Fruit fly (Drosophila melanogaster) whole organism, embryonic: ENCODE data around the gene CG6972.

ENCODE experiments used
- Blimp-1 ChIP-seq: fragments of 200-800 bp; sonication (Bioruptor generic); optimal IDR thresholded peaks from 3 replicates; lab custom pipeline; 2018; ENCODE audit warnings: missing biosample characterization, missing genetic modification characterization, mild to moderate bottlenecking, moderate library complexity, missing genetic modification reagents
- CG10209 ChIP-seq: fragments of 200-800 bp; sonication (Bioruptor generic); optimal IDR thresholded peaks from 3 replicates; lab custom pipeline; 2017; ENCODE audit warnings: missing biosample characterization, mild to moderate bottlenecking, missing genetic modification characterization, missing genetic modification reagents
- CG1024 ChIP-seq: fragments of 200-800 bp; sonication (Bioruptor generic); IDR thresholded peaks from 2 replicates; pipeline ENCODE4 v1.3.6; 2022; ENCODE audit warnings: missing biosample characterization, missing genetic modification characterization
- CG10462 ChIP-seq: fragments of 200-800 bp; sonication (Bioruptor generic); optimal IDR thresholded peaks from 2 replicates; lab custom pipeline; 2016; ENCODE audit warnings: missing biosample characterization, missing genetic modification characterization
- CG11093 ChIP-seq: fragments of 200-800 bp; sonication (Bioruptor generic); IDR thresholded peaks from 3 replicates; pipeline ENCODE4 v1.3.6; 2022; ENCODE audit warnings: missing biosample characterization, missing genetic modification characterization
- CG11398 ChIP-seq: fragments of 200-800 bp; sonication (Bioruptor generic); optimal IDR thresholded peaks from 2 replicates; lab custom pipeline; 2016; ENCODE audit warnings: missing biosample characterization, missing genetic modification characterization
- CG11456 ChIP-seq: fragments of 200-800 bp; sonication (Bioruptor generic); IDR thresholded peaks from 3 replicates; pipeline ENCODE4 v1.3.6; 2022; ENCODE audit warnings: missing biosample characterization, missing genetic modification characterization
- CG12236 ChIP-seq: fragments of 200-800 bp; sonication (Bioruptor generic); optimal IDR thresholded peaks from 2 replicates; lab custom pipeline; 2016; ENCODE audit warnings: missing biosample characterization, missing genetic modification characterization
- CG12942 ChIP-seq: fragments of 200-800 bp; sonication (Bioruptor generic); optimal IDR thresholded peaks from 3 replicates; lab custom pipeline; 2016; ENCODE audit warnings: missing biosample characterization, missing genetic modification characterization
- CG13775 ChIP-seq: fragments of 200-800 bp; sonication (Bioruptor generic); optimal IDR thresholded peaks from 3 replicates; lab custom pipeline; 2017; ENCODE audit warnings: missing biosample characterization, mild to moderate bottlenecking, missing genetic modification characterization
- CG14667 ChIP-seq: fragments of 200-800 bp; sonication (Bioruptor generic); IDR thresholded peaks from 2 replicates; pipeline ENCODE4 v1.3.6; 2022; ENCODE audit warnings: missing biosample characterization, missing genetic modification characterization
- CG15479 ChIP-seq: fragments of 200-800 bp; sonication (Bioruptor generic); optimal IDR thresholded peaks from 3 replicates; lab custom pipeline; 2019; ENCODE audit warnings: missing biosample characterization, mild to moderate bottlenecking, missing genetic modification characterization, moderate library complexity
- CG1602 ChIP-seq: fragments of 200-800 bp; sonication (Bioruptor generic); optimal IDR thresholded peaks from 3 replicates; lab custom pipeline; 2016; ENCODE audit warnings: missing biosample characterization, missing genetic modification characterization
- CG2120 ChIP-seq: fragments of 200-800 bp; sonication (Bioruptor generic); optimal IDR thresholded peaks from 3 replicates; lab custom pipeline; 2016; ENCODE audit warnings: missing biosample characterization, missing genetic modification characterization
- CG31365 ChIP-seq: fragments of 200-800 bp; sonication (Bioruptor generic); optimal IDR thresholded peaks from 2 replicates; lab custom pipeline; 2018; ENCODE audit warnings: missing biosample characterization, mild to moderate bottlenecking, missing genetic modification characterization
- CG34224 ChIP-seq: fragments of 200-800 bp; sonication (Bioruptor generic); IDR thresholded peaks from 3 replicates; pipeline ENCODE4 v1.3.6; 2022; ENCODE audit warnings: missing biosample characterization, missing genetic modification characterization; ENCODE audit not compliant: partially characterized antibody
- CG9215 ChIP-seq: fragments of 200-800 bp; sonication (Bioruptor generic); IDR thresholded peaks from 2 replicates; pipeline ENCODE4 v1.3.6; 2022; ENCODE audit warnings: missing biosample characterization, missing genetic modification characterization
- CG9609 ChIP-seq: fragments of 200-800 bp; sonication (Bioruptor generic); optimal IDR thresholded peaks from 3 replicates; lab custom pipeline; 2016; ENCODE audit warnings: missing biosample characterization, missing genetic modification characterization
- Deaf1 ChIP-seq: fragments of 200-800 bp; optimal IDR thresholded peaks from 3 replicates; lab custom pipeline; 2019; ENCODE audit warnings: missing biosample characterization, mild to moderate bottlenecking, missing genetic modification characterization, moderate library complexity
- Dip3 ChIP-seq: fragments of 200-800 bp; sonication (Bioruptor generic); optimal IDR thresholded peaks from 3 replicates; lab custom pipeline; 2016; ENCODE audit warnings: missing biosample characterization, missing genetic modification characterization
- E2f2 ChIP-seq: fragments of 200-800 bp; sonication (Bioruptor generic); IDR thresholded peaks from 2 replicates; pipeline ENCODE4 v1.3.6; 2022; ENCODE audit warnings: missing biosample characterization, missing genetic modification characterization
- Fer2 ChIP-seq: fragments of 200-800 bp; sonication (Bioruptor generic); optimal IDR thresholded peaks from 2 replicates; lab custom pipeline; 2018; ENCODE audit warnings: missing biosample characterization, mild to moderate bottlenecking, missing genetic modification characterization, moderate library complexity
- Fer3 ChIP-seq: fragments of 200-800 bp; sonication (Bioruptor generic); optimal IDR thresholded peaks from 2 replicates; lab custom pipeline; 2018; ENCODE audit warnings: missing biosample characterization, mild to moderate bottlenecking, missing genetic modification characterization, moderate library complexity
- H2.0 ChIP-seq: fragments of 200-800 bp; sonication (Bioruptor generic); IDR thresholded peaks from 2 replicates; pipeline ENCODE4 v1.3.6; 2022; ENCODE audit warnings: missing biosample characterization, missing genetic modification characterization
- HLHmδ ChIP-seq: fragments of 200-800 bp; sonication (Bioruptor generic); optimal IDR thresholded peaks from 2 replicates; lab custom pipeline; 2018; ENCODE audit warnings: missing biosample characterization, mild to moderate bottlenecking, missing genetic modification characterization, moderate library complexity
- Hmx ChIP-seq: fragments of 200-800 bp; sonication (Bioruptor generic); optimal IDR thresholded peaks from 2 replicates; lab custom pipeline; 2016; ENCODE audit warnings: missing biosample characterization, missing genetic modification characterization
- Hr3 ChIP-seq: fragments of 200-800 bp; sonication (Bioruptor generic); optimal IDR thresholded peaks from 3 replicates; lab custom pipeline; 2016; ENCODE audit warnings: missing biosample characterization, missing genetic modification characterization
- Myb ChIP-seq: fragments of 200-800 bp; sonication (Bioruptor generic); optimal IDR thresholded peaks from 2 replicates; lab custom pipeline; 2016; ENCODE audit warnings: missing biosample characterization, missing genetic modification characterization
- Ptx1 ChIP-seq: fragments of 200-800 bp; sonication (Bioruptor generic); IDR thresholded peaks from 2 replicates; pipeline ENCODE4 v1.3.6; 2022; ENCODE audit warnings: missing biosample characterization, missing genetic modification characterization
- Six4 ChIP-seq: fragments of 200-800 bp; sonication (Bioruptor generic); optimal IDR thresholded peaks from 2 replicates; lab custom pipeline; 2016; ENCODE audit warnings: missing biosample characterization, missing genetic modification characterization
- Vsx1 ChIP-seq: fragments of 200-800 bp; sonication (Bioruptor generic); optimal IDR thresholded peaks from 2 replicates; lab custom pipeline; 2017; ENCODE audit warnings: missing biosample characterization, mild to moderate bottlenecking, missing genetic modification characterization, missing genetic modification reagents
- bbx ChIP-seq: fragments of 200-800 bp; sonication (Bioruptor generic); IDR thresholded peaks from 2 replicates; pipeline ENCODE4 v1.3.6; 2022; ENCODE audit warnings: missing biosample characterization, missing genetic modification characterization; ENCODE audit not compliant: partially characterized antibody
- br ChIP-seq: fragments of >200 bp; optimal IDR thresholded peaks from 2 replicates; lab custom pipeline; 2017
- cg ChIP-seq: fragments of 200-800 bp; sonication (Bioruptor generic); optimal IDR thresholded peaks from 3 replicates; lab custom pipeline; 2019; ENCODE audit warnings: missing biosample characterization, mild to moderate bottlenecking, missing genetic modification characterization, moderate library complexity
- chif ChIP-seq, 2 experiments: fragments of 200-800 bp; sonication (Bioruptor generic); optimal IDR thresholded peaks; 3 replicates each; lab custom pipeline; 2016; ENCODE audit warnings: missing biosample characterization in 2 of 2, missing genetic modification characterization in 2 of 2
- chm ChIP-seq: fragments of 200-800 bp; sonication (Bioruptor generic); IDR thresholded peaks from 2 replicates; pipeline ENCODE4 v1.3.6; 2022; ENCODE audit warnings: missing biosample characterization, missing genetic modification characterization
- corto ChIP-seq: fragments of 200-800 bp; sonication (Bioruptor generic); optimal IDR thresholded peaks from 2 replicates; lab custom pipeline; 2016; ENCODE audit warnings: missing biosample characterization, mild to moderate bottlenecking, missing genetic modification characterization, moderate library complexity
- cwo ChIP-seq: fragments of 200-800 bp; sonication (Bioruptor generic); optimal IDR thresholded peaks from 3 replicates; lab custom pipeline; 2017; ENCODE audit warnings: missing biosample characterization, missing genetic modification characterization, mild to moderate bottlenecking, moderate library complexity, missing genetic modification reagents
- fd64A ChIP-seq: fragments of 200-800 bp; sonication (Bioruptor generic); optimal IDR thresholded peaks from 3 replicates; lab custom pipeline; 2018; ENCODE audit warnings: missing biosample characterization, mild to moderate bottlenecking, missing genetic modification characterization
- gt ChIP-seq: fragments of 200-800 bp; sonication (Bioruptor generic); IDR thresholded peaks from 2 replicates; pipeline ENCODE4 v1.3.6; 2022; ENCODE audit warnings: missing biosample characterization, missing genetic modification characterization
- kay ChIP-seq: fragments of 200-800 bp; sonication (Bioruptor generic); optimal IDR thresholded peaks from 2 replicates; lab custom pipeline; 2016; ENCODE audit warnings: missing biosample characterization, missing genetic modification characterization
- kni ChIP-seq: fragments of 200-800 bp; sonication (Bioruptor generic); optimal IDR thresholded peaks from 3 replicates; lab custom pipeline; 2017; ENCODE audit warnings: mild to moderate bottlenecking, missing biosample characterization, missing genetic modification reagents, missing genetic modification characterization
- nau ChIP-seq: fragments of 200-800 bp; sonication (Bioruptor generic); optimal IDR thresholded peaks from 3 replicates; lab custom pipeline; 2017; ENCODE audit warnings: missing biosample characterization, mild to moderate bottlenecking, missing genetic modification characterization, missing genetic modification reagents
- pzg ChIP-seq: fragments of 200-800 bp; sonication (Bioruptor generic); optimal IDR thresholded peaks from 3 replicates; lab custom pipeline; 2018; ENCODE audit warnings: missing biosample characterization, mild to moderate bottlenecking, missing genetic modification characterization, moderate library complexity
- repo ChIP-seq: fragments of 200-800 bp; sonication (Bioruptor generic); optimal IDR thresholded peaks from 2 replicates; lab custom pipeline; 2016; ENCODE audit warnings: missing biosample characterization, missing genetic modification characterization
- rib ChIP-seq: fragments of 200-800 bp; sonication (Bioruptor generic); IDR thresholded peaks from 2 replicates; pipeline ENCODE4 v1.3.6; 2022; ENCODE audit warnings: missing biosample characterization, missing genetic modification characterization
- ro ChIP-seq: fragments of 200-800 bp; sonication (Bioruptor generic); IDR thresholded peaks from 2 replicates; pipeline ENCODE4 v1.3.6; 2022; ENCODE audit warnings: missing biosample characterization, missing genetic modification characterization
- sna ChIP-seq: fragments of 200-800 bp; sonication (Bioruptor generic); IDR thresholded peaks from 2 replicates; pipeline ENCODE4 v1.3.6; 2022; ENCODE audit warnings: missing biosample characterization, missing genetic modification characterization; ENCODE audit not compliant: partially characterized antibody
- tap ChIP-seq: fragments of 200-800 bp; optimal IDR thresholded peaks from 3 replicates; lab custom pipeline; 2019; ENCODE audit warnings: missing biosample characterization, mild to moderate bottlenecking, missing genetic modification characterization, moderate library complexity
- wor ChIP-seq: fragments of 200-800 bp; sonication (Bioruptor generic); IDR thresholded peaks from 2 replicates; pipeline ENCODE4 v1.3.6; 2022; ENCODE audit warnings: missing biosample characterization, missing genetic modification characterization

Gene CG6972

dm6 chr3R:22686336-22686874, 15.4 kb upstream of the CG6972 start, which contains the start of the genes Gclm and CG17625 (continued):
- peak; percentile 38 for TF ChIP-seq Blimp-1 (GFP tag; lab: Kevin White, UChicago)
- TF ChIP-seq cg, result no peak
- no peak for TF ChIP-seq gt (GFP tag; lab: Robert Waterston, UW)
- peak; percentile 89 for TF ChIP-seq Myb (GFP tag; lab: Kevin White, UChicago)
- peak; percentile 38 for TF ChIP-seq cwo (GFP tag; lab: Kevin White, UChicago)
- TF ChIP-seq E2f2, result peak; percentile 79
- no peak for TF ChIP-seq nau
- TF ChIP-seq chm (GFP tag; lab: Robert Waterston, UW), result peak; percentile 66; the same call in 1 of the 2 replicates
- TF ChIP-seq CG9215 (GFP tag; lab: Robert Waterston, UW), result peak; percentile 45; the same call in 1 of the 2 replicates
- peak; percentile 45; the same call in 1 of the 2 replicates for TF ChIP-seq rib (GFP tag; lab: Robert Waterston, UW)
- peak; percentile 34 for TF ChIP-seq CG1602
- TF ChIP-seq Deaf1 (tag; lab: Kevin White, UChicago), result peak; percentile 46
- TF ChIP-seq CG11456 (GFP tag; lab: Robert Waterston, UW), result peak; percentile 74
- TF ChIP-seq Six4 (GFP tag; lab: Kevin White, UChicago), result no peak
- no peak; the same call in 1 of the 2 replicates for TF ChIP-seq wor (GFP tag; lab: Robert Waterston, UW)
- TF ChIP-seq CG15479 (GFP tag; lab: Kevin White, UChicago), result no peak
- peak; percentile 28 for TF ChIP-seq CG13775 (GFP tag; lab: Kevin White, UChicago)
- TF ChIP-seq CG11398 (GFP tag; lab: Kevin White, UChicago), result no peak
- peak; percentile 35; the same call in 1 of the 2 replicates for TF ChIP-seq CG1024 (GFP tag; lab: Robert Waterston, UW)
- peak; percentile 92 for TF ChIP-seq HLHmδ (GFP tag; lab: Kevin White, UChicago)
- TF ChIP-seq chif (GFP tag; optimal IDR thresholded peaks at IDR 0.05; lab: Kevin White, UChicago), result peak; percentile 18 to 21
- no peak for TF ChIP-seq Hmx
- TF ChIP-seq Fer2, result no peak
- TF ChIP-seq CG10209 (GFP tag; lab: Kevin White, UChicago), result peak; percentile 19
- peak; percentile 84 for TF ChIP-seq bbx
- TF ChIP-seq Hr3 (GFP tag; lab: Kevin White, UChicago), result peak; percentile 52
- peak; percentile 30; the same call in 1 of the 2 replicates for TF ChIP-seq CG14667 (GFP tag; lab: Robert Waterston, UW)
- peak; percentile 52 for TF ChIP-seq Fer3 (tag; lab: Kevin White, UChicago)
- TF ChIP-seq corto (GFP tag; lab: Kevin White, UChicago), result no peak
- TF ChIP-seq Vsx1 (GFP tag; lab: Kevin White, UChicago), result peak; percentile 21
- TF ChIP-seq CG12236 (GFP tag; lab: Kevin White, UChicago), result peak; percentile 14
- TF ChIP-seq H2.0 (GFP tag; lab: Robert Waterston, UW), result peak; percentile 28; the same call in 1 of the 2 replicates
- peak; percentile 78 for TF ChIP-seq CG2120 (GFP tag; lab: Kevin White, UChicago)
- no peak for TF ChIP-seq ro (GFP tag; lab: Robert Waterston, UW)
- peak; percentile 69; the same call in 1 of the 2 replicates for TF ChIP-seq sna (GFP tag; lab: Robert Waterston, UW)
- TF ChIP-seq Ptx1, result peak; percentile 75; the same call in 1 of the 2 replicates
- peak; percentile 4 for TF ChIP-seq CG12942 (GFP tag; lab: Kevin White, UChicago)
- no peak for TF ChIP-seq fd64A
- peak; percentile 39 for TF ChIP-seq CG31365 (tag; lab: Kevin White, UChicago)
- TF ChIP-seq kay (GFP tag; lab: Kevin White, UChicago), result peak; percentile 41
- peak; percentile 75 for TF ChIP-seq CG34224
- no peak for TF ChIP-seq repo (GFP tag; lab: Kevin White, UChicago)
- TF ChIP-seq CG10462, result peak; percentile 18
- peak; percentile 8 for TF ChIP-seq CG9609 (GFP tag; lab: Kevin White, UChicago)
- TF ChIP-seq pzg (GFP tag; lab: Kevin White, UChicago), result peak; percentile 82
- TF ChIP-seq Dip3, result peak; percentile 48
- no peak for TF ChIP-seq kni (GFP tag; lab: Kevin White, UChicago)
- no peak for TF ChIP-seq br (lab: Kevin White, UChicago)
- TF ChIP-seq tap (tag; lab: Kevin White, UChicago), result peak; percentile 53
- TF ChIP-seq CG11093 (GFP tag; lab: Robert Waterston, UW), result 0 out of 3 replicates have a peak, but pooled peaks have one; percentile 53
